Fruit fly (Drosophila melanogaster) whole organism, adult: ENCODE measurements around the gene CG45071.

Experiments
- CG14711 ChIP-seq: fragments of 200-800 bp; sonication (Bioruptor generic); optimal IDR thresholded peaks from 2 replicates; lab custom pipeline; 2018; ENCODE audit warnings: missing biosample characterization, mild to moderate bottlenecking, missing genetic modification characterization, moderate library complexity
- CG33017 ChIP-seq: fragments of 200-800 bp; sonication (Bioruptor generic); optimal IDR thresholded peaks from 2 replicates; lab custom pipeline; 2018; ENCODE audit warnings: missing biosample characterization, mild to moderate bottlenecking, missing genetic modification characterization, moderate library complexity
- CG7101 ChIP-seq: fragments of 200-800 bp; sonication (Bioruptor generic); optimal IDR thresholded peaks from 2 replicates; lab custom pipeline; 2018; ENCODE audit warnings: missing biosample characterization, mild to moderate bottlenecking, missing genetic modification characterization, moderate library complexity
- Clk ChIP-seq: fragments of 200-800 bp; sonication (Bioruptor generic); optimal IDR thresholded peaks from 2 replicates; lab custom pipeline; 2017; ENCODE audit warnings: missing biosample characterization, missing genetic modification characterization
- kay ChIP-seq: fragments of 200-800 bp; sonication (Bioruptor generic); peaks from one replicate; lab custom pipeline; 2016; ENCODE audit warnings: missing biosample characterization, missing genetic modification characterization, borderline replicate concordance
- tj ChIP-seq: fragments of 200-800 bp; sonication (Bioruptor generic); optimal IDR thresholded peaks from 3 replicates; lab custom pipeline; 2017; ENCODE audit warnings: missing biosample characterization, mild to moderate bottlenecking, missing genetic modification characterization, moderate library complexity

dm6 chr3L:15123736-15124135 lies 18.1 kb downstream of the CG45071 start:
- TF ChIP-seq CG7101 (tag; lab: Kevin White, UChicago), result no peak
- no peak for TF ChIP-seq Clk
- TF ChIP-seq tj (GFP tag; lab: Kevin White, UChicago), result peak; percentile 14
- TF ChIP-seq CG14711 (tag; lab: Kevin White, UChicago), result no peak
- TF ChIP-seq kay (GFP tag; lab: Kevin White, UChicago), result no peak
- no peak for TF ChIP-seq CG33017 (tag; lab: Kevin White, UChicago)
